Worm (Caenorhabditis elegans): ENCODE data around the gene C44H4.8.

C44H4.8 gene

ce11 chrX:14566047-14566446 lies 28.9 kb upstream of the C44H4.8 start (continued):
- no peak for TF ChIP-seq lin-15B (tag; optimal IDR thresholded peaks at IDR 0.05)
- peak; percentile 73 for TF ChIP-seq aha-1 (tag)
- TF ChIP-seq set-16 (GFP tag; IDR thresholded peaks at IDR 0.05): no peak
- TF ChIP-seq ceh-82 (tag; optimal IDR thresholded peaks at IDR 0.05): no peak
- TF ChIP-seq Y48G9A.11 (GFP tag; IDR thresholded peaks at IDR 0.05): no peak
- no peak for TF ChIP-seq Y5F2A.4 (GFP tag; optimal IDR thresholded peaks at IDR 0.05)
- TF ChIP-seq nhr-10 (tag; optimal IDR thresholded peaks at IDR 0.05): no peak
- no peak for TF ChIP-seq zag-1 (tag; optimal IDR thresholded peaks at IDR 0.05)
- no peak for TF ChIP-seq nhr-77 (tag; optimal IDR thresholded peaks at IDR 0.05)
- TF ChIP-seq snpc-4 (tag; optimal IDR thresholded peaks at IDR 0.05): no peak
- no peak for TF ChIP-seq Y105C5A.15 (GFP tag; IDR thresholded peaks at IDR 0.05)
- no peak for TF ChIP-seq nhr-111 (GFP tag; optimal IDR thresholded peaks at IDR 0.05)
- 0 out of 2 replicates have a peak, but pooled peaks have one; percentile 22 for TF ChIP-seq hmg-1.1 (GFP tag; IDR thresholded peaks at IDR 0.05)
- TF ChIP-seq skn-1 (tag; optimal IDR thresholded peaks at IDR 0.05): no peak
- TF ChIP-seq madf-9 (GFP tag; conservative IDR thresholded peaks at IDR 0.05): no peak
- TF ChIP-seq egl-27 (tag; optimal IDR thresholded peaks at IDR 0.05): no peak
- no peak for TF ChIP-seq T26A8.4 (GFP tag; IDR thresholded peaks at IDR 0.05)

DNA sequence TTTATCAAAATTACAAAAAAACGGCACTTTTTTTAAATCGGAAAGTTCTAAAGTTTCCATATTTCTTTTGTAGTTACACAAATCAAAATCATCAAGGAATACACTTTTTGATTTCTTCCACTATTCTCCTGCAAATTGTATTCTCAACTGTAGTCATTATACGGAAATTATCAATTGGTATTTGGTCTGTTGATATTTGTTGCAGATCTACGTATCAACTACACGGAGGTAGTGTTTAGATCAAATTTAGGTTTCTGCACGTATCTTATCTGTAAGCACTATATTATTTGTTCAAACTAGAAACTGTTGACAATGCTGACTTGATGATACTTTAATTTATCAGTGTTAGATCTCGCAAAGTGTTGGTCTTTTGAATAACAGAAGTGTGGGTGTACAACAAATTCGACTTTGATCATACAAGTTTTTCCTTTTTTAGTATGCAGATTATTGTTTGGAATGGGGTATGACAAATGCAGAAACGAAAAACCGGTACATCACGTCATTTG lies 26.6 kb upstream of the C44H4.8 start:
- TF ChIP-seq Y48G9A.11 (GFP tag; IDR thresholded peaks at IDR 0.05): no peak
- TF ChIP-seq zfp-3 (GFP tag; conservative IDR thresholded peaks at IDR 0.05): no peak
- TF ChIP-seq F26F4.8 (GFP tag; conservative IDR thresholded peaks at IDR 0.05): no peak
- TF ChIP-seq daf-16 (GFP tag; optimal IDR thresholded peaks at IDR 0.05): no peak
- TF ChIP-seq daf-16 (tag; optimal IDR thresholded peaks at IDR 0.05): peak; percentile 75
- TF ChIP-seq hif-1 (tag; optimal IDR thresholded peaks at IDR 0.05): peak in 1 of 2 experiments; percentile 76
- 0 out of 2 replicates have a peak, but pooled peaks have one; percentile 13 for TF ChIP-seq dmd-6 (GFP tag; IDR thresholded peaks at IDR 0.05)
- TF ChIP-seq aha-1 (tag): no peak
- peak; percentile 16 for TF ChIP-seq dve-1 (tag; optimal IDR thresholded peaks at IDR 0.05; ENCODE audit: insufficient read depth)
- TF ChIP-seq nhr-28 (tag; optimal IDR thresholded peaks at IDR 0.05): peak; percentile 96

DNA sequence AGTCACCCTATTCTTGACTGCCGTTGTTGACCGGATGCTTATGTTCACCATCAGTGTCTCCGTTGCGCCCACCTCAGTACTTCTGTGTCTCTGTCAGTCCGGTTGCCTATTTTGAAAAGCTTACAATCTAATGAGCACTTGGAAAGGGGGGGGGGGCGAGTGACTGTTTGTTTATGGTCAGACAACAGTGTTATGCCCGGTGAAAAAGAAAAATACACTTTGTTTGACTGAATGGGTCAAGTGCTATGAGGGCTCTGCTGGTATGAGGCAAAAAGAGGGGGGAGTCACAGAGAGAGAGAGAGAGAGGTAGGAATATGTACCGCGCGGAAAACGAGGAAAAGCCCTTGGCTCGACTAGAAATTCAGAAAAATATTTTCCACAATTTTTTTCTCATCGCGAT lies 23.6 kb upstream of the C44H4.8 start:
- TF ChIP-seq aha-1 (tag) (peak; percentile 70), F10B5.3 (tag; optimal IDR thresholded peaks at IDR 0.05) (no peak)

ce11 chrX:14572419-14572818 lies 22.5 kb upstream of the C44H4.8 start, which contains the start of gene lron-1:
lron-1 (plus strand) TSS chrX:14572719.
- TF ChIP-seq ZK337.2 (GFP tag; IDR thresholded peaks at IDR 0.05) (no peak), pha-4 (GFP tag; IDR thresholded peaks at IDR 0.05) (no peak), pha-4 (tag; optimal IDR thresholded peaks at IDR 0.05) (peak; percentile 5)

ce11 chrX:14575920-14576319 lies 19.0 kb upstream of the C44H4.8 start:
- TF ChIP-seq mdt-29 (GFP tag; IDR thresholded peaks at IDR 0.05) (no peak), dve-1 (tag; optimal IDR thresholded peaks at IDR 0.05; ENCODE audit: insufficient read depth) (no peak), lin-13 (GFP tag; optimal IDR thresholded peaks at IDR 0.05) (no peak), zip-2 (tag; optimal IDR thresholded peaks at IDR 0.05) (no peak), snpc-1.2 (GFP tag; IDR thresholded peaks at IDR 0.05) (no peak), unc-62 (GFP tag; optimal IDR thresholded peaks at IDR 0.05 in 1 of 2) (peak in 1 of 2 experiments; percentile 86), unc-62 (tag; optimal IDR thresholded peaks at IDR 0.05) (no peak), nhr-25 (tag; optimal IDR thresholded peaks at IDR 0.05; ENCODE audit: borderline replicate concordance, insufficient read depth) (peak; percentile 55), ceh-82 (tag; optimal IDR thresholded peaks at IDR 0.05) (no peak), spr-1 (tag; optimal IDR thresholded peaks at IDR 0.05) (no peak), F44E2.7 (GFP tag; IDR thresholded peaks at IDR 0.05) (no peak), aha-1 (tag) (peak; percentile 18), nhr-28 (tag; optimal IDR thresholded peaks at IDR 0.05) (peak; percentile 29), lin-15B (tag; optimal IDR thresholded peaks at IDR 0.05) (no peak), F49E8.2 (tag; optimal IDR thresholded peaks at IDR 0.05; ENCODE audit: borderline replicate concordance) (no peak)
